Worm (Caenorhabditis elegans) whole organism, young adult: ENCODE data around the gene F52E4.5.

ENCODE experiments used
- C17E4.6 ChIP-seq: fragments of 200-800 bp; sonication (Bioruptor generic); IDR thresholded peaks from 2 replicates; pipeline ENCODE4 v1.3.6; 2022; ENCODE audit warnings: missing genetic modification reagents, missing genetic modification characterization, missing compliant biosample characterization
- F23B12.7 ChIP-seq: sonication (generic microtip); optimal IDR thresholded peaks from 2 replicates; lab custom pipeline; 2017; ENCODE audit warnings: missing genetic modification characterization, mild to moderate bottlenecking, missing compliant biosample characterization, antibody characterized with exemption, moderate library complexity; ENCODE audit not compliant: insufficient read depth
- F33H1.4 ChIP-seq: fragments of 200-800 bp; sonication (Bioruptor generic); IDR thresholded peaks from 2 replicates; pipeline ENCODE4 v1.3.6; 2022; ENCODE audit warnings: missing genetic modification reagents, missing genetic modification characterization, missing compliant biosample characterization
- F49E8.2 ChIP-seq: sonication (generic microtip); optimal IDR thresholded peaks from 3 replicates; lab custom pipeline; 2017; ENCODE audit warnings: missing genetic modification characterization, mild to moderate bottlenecking, missing compliant biosample characterization, antibody characterized with exemption, moderate library complexity; ENCODE audit not compliant: insufficient read depth
- K11D2.4 ChIP-seq: fragments of 200-800 bp; sonication (Bioruptor generic); IDR thresholded peaks from 2 replicates; pipeline ENCODE4 v1.3.6; 2022; ENCODE audit warnings: missing genetic modification reagents, missing genetic modification characterization, missing compliant biosample characterization
- K12H6.12 ChIP-seq: fragments of 200-800 bp; sonication (Bioruptor generic); optimal IDR thresholded peaks from 2 replicates; lab custom pipeline; 2018; ENCODE audit warnings: mild to moderate bottlenecking, missing genetic modification characterization, missing compliant biosample characterization
- T07F8.4 ChIP-seq: sonication (generic microtip); optimal IDR thresholded peaks from 2 replicates; lab custom pipeline; 2016; ENCODE audit warnings: mild to moderate bottlenecking, missing genetic modification characterization, moderate library complexity, missing compliant biosample characterization
- Y79H2A.3 ChIP-seq: fragments of 200-800 bp; sonication (Bioruptor generic); conservative IDR thresholded peaks from 2 replicates; pipeline ENCODE4 v1.3.6; 2022; ENCODE audit warnings: missing genetic modification reagents, missing genetic modification characterization, missing compliant biosample characterization
- cebp-1 ChIP-seq, 2 experiments: fragments of 200-800 bp in 1 of 2; sonication (Bioruptor generic) in 1 of 2; sonication (generic microtip) in 1 of 2; IDR thresholded peaks in 1 of 2; optimal IDR thresholded peaks in 1 of 2; 2 replicates each; pipeline versions ENCODE4 v1.3.6 to Lab custom; 2017 to 2022; ENCODE audit warnings: missing compliant biosample characterization in 2 of 2, missing genetic modification characterization in 2 of 2, mild to moderate bottlenecking in 1 of 2, missing genetic modification reagents in 1 of 2, moderate library complexity in 1 of 2
- ceh-91 ChIP-seq: fragments of 200-800 bp; sonication (Bioruptor generic); IDR thresholded peaks from 2 replicates; pipeline ENCODE4 v1.3.6; 2022; ENCODE audit warnings: missing genetic modification reagents, missing genetic modification characterization, missing compliant biosample characterization
- die-1 ChIP-seq: sonication (generic microtip); optimal IDR thresholded peaks from 2 replicates; lab custom pipeline; 2016; ENCODE audit warnings: missing genotype, mild to moderate bottlenecking, missing genetic modification characterization, missing compliant biosample characterization
- dox-1 ChIP-seq: fragments of 200-800 bp; sonication (Bioruptor generic); IDR thresholded peaks from 2 replicates; pipeline ENCODE4 v1.3.6; 2022; ENCODE audit warnings: missing genetic modification reagents, missing genetic modification characterization, missing compliant biosample characterization
- hmg-1.2 ChIP-seq: fragments of 200-800 bp; sonication (Bioruptor generic); IDR thresholded peaks from 2 replicates; pipeline ENCODE4 v1.3.6; 2022; ENCODE audit warnings: missing genetic modification reagents, missing genetic modification characterization, missing compliant biosample characterization
- hsf-1 ChIP-seq: fragments of 200-800 bp; sonication (Bioruptor generic); IDR thresholded peaks from 2 replicates; pipeline ENCODE4 v1.3.6; 2022; ENCODE audit warnings: missing genetic modification reagents, missing genetic modification characterization, missing compliant biosample characterization
- let-607 ChIP-seq, 2 experiments: fragments of 200-800 bp in 1 of 2; sonication (Bioruptor generic) in 1 of 2; sonication (generic microtip) in 1 of 2; optimal IDR thresholded peaks; 2 replicates each; lab custom pipeline; 2016 to 2018; ENCODE audit warnings: mild to moderate bottlenecking in 2 of 2, missing compliant biosample characterization in 2 of 2, missing genetic modification characterization in 2 of 2, moderate library complexity in 2 of 2, missing genotype in 1 of 2
- lin-40 ChIP-seq: sonication (generic microtip); optimal IDR thresholded peaks from 2 replicates; lab custom pipeline; 2016; ENCODE audit warnings: missing genetic modification characterization, mild to moderate bottlenecking, missing compliant biosample characterization, missing genotype, missing genetic modification reagents
- lsl-1 ChIP-seq: fragments of 200-800 bp; sonication (Bioruptor generic); optimal IDR thresholded peaks from 2 replicates; lab custom pipeline; 2018; ENCODE audit warnings: mild to moderate bottlenecking, missing genetic modification characterization, moderate library complexity, missing compliant biosample characterization
- madf-10 ChIP-seq: sonication (generic microtip); optimal IDR thresholded peaks from 2 replicates; lab custom pipeline; 2016; ENCODE audit warnings: mild to moderate bottlenecking, missing genetic modification characterization, missing compliant biosample characterization
- mel-28 ChIP-seq: sonication (generic microtip); optimal IDR thresholded peaks from 2 replicates; lab custom pipeline; 2016; ENCODE audit warnings: borderline replicate concordance, mild to moderate bottlenecking, missing genetic modification characterization, missing compliant biosample characterization
- mes-4 ChIP-seq: sonication (generic microtip); optimal IDR thresholded peaks from 2 replicates; lab custom pipeline; 2016; ENCODE audit warnings: missing genotype, missing genetic modification characterization, missing compliant biosample characterization
- nfyb-1 ChIP-seq: fragments of 200-800 bp; sonication (Bioruptor generic); IDR thresholded peaks from 2 replicates; pipeline ENCODE4 v1.3.6; 2022; ENCODE audit warnings: missing genetic modification reagents, missing genetic modification characterization, missing compliant biosample characterization
- nhr-80 ChIP-seq: sonication (generic microtip); optimal IDR thresholded peaks from 2 replicates; lab custom pipeline; 2016; ENCODE audit warnings: missing genetic modification characterization, missing compliant biosample characterization
- snpc-1.1 ChIP-seq: sonication (generic microtip); optimal IDR thresholded peaks from 2 replicates; lab custom pipeline; 2017; ENCODE audit warnings: missing genetic modification characterization, mild to moderate bottlenecking, missing compliant biosample characterization, antibody characterized with exemption, moderate library complexity, missing genotype, missing genetic modification reagents; ENCODE audit not compliant: insufficient read depth
- snpc-3.4 ChIP-seq: sonication (generic microtip); optimal IDR thresholded peaks from 2 replicates; lab custom pipeline; 2017; ENCODE audit warnings: missing genetic modification characterization, mild to moderate bottlenecking, missing compliant biosample characterization, antibody characterized with exemption, moderate library complexity, missing genotype, missing genetic modification reagents
- snpc-4 ChIP-seq, 5 experiments: fragments of 150-350 bp in 1 of 5; sonication (generic microtip) in 4 of 5; optimal IDR thresholded peaks; 2 replicates each; lab custom pipeline; 2014 to 2018; ENCODE audit warnings: missing genetic modification characterization in 5 of 5, missing biosample characterization in 3 of 5, antibody characterized with exemption in 2 of 5, mild to moderate bottlenecking in 2 of 5, missing compliant biosample characterization in 2 of 5, missing genotype in 2 of 5, moderate library complexity in 2 of 5, missing genetic modification reagents in 1 of 5
- zfh-2 ChIP-seq: fragments of 200-800 bp; sonication (Bioruptor generic); conservative IDR thresholded peaks from 2 replicates; pipeline ENCODE4 v1.3.6; 2022; ENCODE audit warnings: missing genetic modification reagents, missing genetic modification characterization, missing compliant biosample characterization
- ztf-28 ChIP-seq: fragments of 200-800 bp; sonication (Bioruptor generic); IDR thresholded peaks from 2 replicates; pipeline ENCODE4 v1.3.6; 2022; ENCODE audit warnings: missing genetic modification reagents, missing genetic modification characterization, missing compliant biosample characterization

Gene F52E4.5

DNA sequence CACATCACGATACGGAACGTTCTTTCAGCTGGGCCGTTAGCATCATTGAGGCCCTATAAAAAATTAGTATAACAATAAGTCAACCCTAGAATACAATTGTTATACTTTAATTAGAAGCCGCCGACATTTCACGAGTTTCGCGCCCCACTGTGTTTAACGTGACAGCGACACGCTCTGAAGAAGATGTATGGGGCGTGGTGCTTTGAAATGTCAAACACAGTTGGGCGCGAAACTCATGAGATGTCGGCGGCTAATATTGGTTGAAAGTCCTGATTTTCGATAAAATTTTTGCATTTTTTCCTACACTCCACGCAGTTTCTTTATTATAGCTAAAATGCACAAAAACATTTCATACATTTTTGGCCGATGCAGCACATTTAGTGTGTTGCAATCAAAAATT, 31.0 kb downstream of the F52E4.5 start:
- TF ChIP-seq mel-28, result no peak
- TF ChIP-seq C17E4.6 (GFP tag; lab: Robert Waterston, UW), result no peak
- TF ChIP-seq snpc-1.1 (tag; lab: Kevin White, UChicago), result peak; percentile 53
- TF ChIP-seq F33H1.4 (GFP tag; lab: Robert Waterston, UW), result no peak
- TF ChIP-seq snpc-4 (GFP tag; optimal IDR thresholded peaks at IDR 0.05; lab: Kevin White, UChicago), result peak; percentile 71
- peak in 3 of 4 experiments; percentile 56 to 93 (median 87) for TF ChIP-seq snpc-4 (tag; optimal IDR thresholded peaks at IDR 0.05; lab: Kevin White, UChicago)
- no peak for TF ChIP-seq madf-10
- TF ChIP-seq snpc-3.4 (tag; lab: Kevin White, UChicago), result peak; percentile 23

DNA sequence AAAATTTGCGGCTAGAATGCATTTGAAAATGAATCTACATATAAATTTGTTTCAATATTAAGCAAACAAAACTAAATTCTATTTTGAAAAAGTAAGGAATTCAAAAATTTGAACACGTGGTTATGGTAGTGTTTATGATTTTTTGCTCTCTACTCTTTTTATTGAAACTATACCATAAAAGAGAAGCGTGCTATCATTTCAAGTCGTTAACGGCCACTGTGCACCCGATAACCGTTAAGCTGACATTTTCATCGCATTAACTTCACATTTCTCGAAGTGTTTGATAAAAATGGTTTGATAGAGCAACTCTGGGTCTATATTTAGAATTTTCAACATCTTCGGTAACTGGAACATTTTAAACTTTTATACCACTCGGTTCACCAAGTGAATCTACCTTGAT, 32.3 kb downstream of the F52E4.5 start, which contains the start of gene twk-26:
TSS of gene twk-26 (minus strand) at position 23 of the 400 bp plus-strand sequence.
- TF ChIP-seq nhr-80 (tag; lab: Kevin White, UChicago) (peak; percentile 53), F49E8.2 (tag; lab: Kevin White, UChicago) (no peak)
- TF ChIP-seq, all 124 proteins: peak for 1

DNA sequence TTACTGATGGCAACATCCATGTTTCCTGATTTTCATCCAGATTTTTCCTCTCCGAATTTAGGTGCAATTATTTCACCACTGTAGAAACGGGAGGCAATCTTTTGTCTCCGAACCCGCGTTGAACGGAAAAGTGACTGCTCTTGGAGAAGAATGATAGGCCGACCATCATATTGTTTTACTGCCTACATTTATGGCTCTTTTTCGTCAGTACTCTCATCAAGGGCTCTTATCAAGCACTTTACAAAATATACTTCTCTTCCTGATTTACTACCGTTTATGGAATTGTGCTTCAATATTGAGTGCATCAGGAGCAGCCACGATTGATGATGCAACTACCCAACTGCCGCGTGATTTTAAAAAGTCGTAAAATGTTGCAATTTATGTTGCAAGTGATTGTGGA, 32.8 kb downstream of the F52E4.5 start:
- no peak for TF ChIP-seq ztf-28 (GFP tag; lab: Robert Waterston, UW)
- TF ChIP-seq F23B12.7 (tag; lab: Kevin White, UChicago), result no peak
- no peak for TF ChIP-seq snpc-4 (GFP tag; optimal IDR thresholded peaks at IDR 0.05; lab: Kevin White, UChicago)
- no peak for TF ChIP-seq snpc-4 (tag; optimal IDR thresholded peaks at IDR 0.05; lab: Kevin White, UChicago)
- no peak for TF ChIP-seq Y79H2A.3 (GFP tag; lab: Robert Waterston, UW)
- no peak for TF ChIP-seq mes-4
- TF ChIP-seq nfyb-1 (GFP tag; lab: Robert Waterston, UW), result no peak

DNA sequence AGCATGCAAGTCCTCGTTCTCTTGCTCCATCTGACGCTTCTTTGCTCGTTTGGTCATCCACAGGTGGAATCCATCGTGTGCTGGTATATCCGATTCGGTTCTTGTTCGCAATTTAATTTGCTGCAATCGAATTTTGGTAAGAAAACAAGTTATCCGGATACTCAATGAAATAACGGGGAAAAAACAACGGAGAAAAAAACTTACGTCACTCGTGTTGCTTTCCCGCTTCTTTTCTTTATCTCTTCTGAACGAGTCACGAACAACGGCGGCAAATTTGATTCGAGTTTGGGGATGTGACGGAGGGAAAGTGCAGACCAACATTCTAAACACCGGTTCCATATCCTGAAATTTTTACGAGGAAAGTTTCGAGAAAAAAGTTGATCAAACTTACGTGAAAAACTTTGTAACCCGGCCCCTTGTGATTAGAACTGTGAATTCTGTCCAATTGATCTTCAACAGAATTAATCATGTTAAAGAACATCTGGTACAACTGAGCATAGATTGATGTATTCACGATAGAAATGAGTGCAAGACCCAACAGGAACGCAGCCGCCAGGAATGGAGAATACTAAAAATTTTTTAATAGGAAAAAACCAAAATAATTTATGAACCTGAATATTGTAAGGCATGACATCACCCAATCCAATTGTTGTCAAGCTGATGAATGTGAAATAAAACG, 35.7 kb downstream of the F52E4.5 start:
- TF ChIP-seq ceh-91 (GFP tag; lab: Robert Waterston, UW) (no peak), T07F8.4 (tag; lab: Kevin White, UChicago) (no peak), hsf-1 (GFP tag; lab: Robert Waterston, UW) (no peak), K11D2.4 (no peak)
- TF ChIP-seq, all 124 proteins: peak for 0

DNA sequence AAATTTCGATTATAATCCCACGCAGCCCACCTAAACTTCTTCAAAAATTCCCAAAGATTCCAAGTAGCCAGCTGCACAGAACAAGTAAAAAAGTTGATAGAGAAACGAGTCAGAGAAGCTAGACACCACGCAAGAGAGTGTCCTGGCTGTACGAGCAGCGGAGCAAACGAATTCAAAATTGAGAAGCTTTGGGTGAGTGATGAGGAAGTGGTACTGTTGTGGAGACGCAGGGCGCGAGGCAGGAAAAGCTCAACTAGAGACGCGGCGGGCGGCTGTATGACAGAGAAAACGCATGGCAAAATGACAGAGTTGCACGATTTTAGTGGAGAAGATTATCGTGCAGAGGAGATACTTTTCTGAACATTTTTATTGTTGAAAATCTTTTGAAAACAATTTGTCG, 37.9 kb downstream of the F52E4.5 start:
- TF ChIP-seq let-607 (tag; optimal IDR thresholded peaks at IDR 0.05; lab: Kevin White, UChicago) (no peak), nhr-80 (tag; lab: Kevin White, UChicago) (peak; percentile 67), die-1 (tag; lab: Kevin White, UChicago) (no peak), cebp-1 (GFP tag; IDR thresholded peaks at IDR 0.05; lab: Robert Waterston, UW) (no peak), cebp-1 (tag; optimal IDR thresholded peaks at IDR 0.05; lab: Kevin White, UChicago) (peak; percentile 39), dox-1 (GFP tag; lab: Robert Waterston, UW) (peak; percentile 66; the same call in 1 of the 2 replicates), hmg-1.2 (peak; percentile 82; the same call in 1 of the 2 replicates), lsl-1 (GFP tag; lab: Kevin White, UChicago) (no peak), lin-40 (tag; lab: Kevin White, UChicago) (peak; percentile 29), zfh-2 (GFP tag; lab: Robert Waterston, UW) (peak; percentile 81), K12H6.12 (peak; percentile 50)
